Fruit fly (Drosophila melanogaster): ENCODE data around the gene CG8188.

CG8188 gene

dm6 chrX:17713740-17714135, 10.9 kb upstream of the CG8188 start (continued):
- TF ChIP-seq CG16813 (GFP tag; IDR thresholded peaks at IDR 0.05; ENCODE audit: partially characterized antibody), result no peak
- TF ChIP-seq MBD-R2 (GFP tag; IDR thresholded peaks at IDR 0.05), result peak; percentile 63
- peak; percentile 52; the same call in 1 of the 3 replicates for TF ChIP-seq sr (GFP tag; IDR thresholded peaks at IDR 0.05)
- TF ChIP-seq Doc3 (GFP tag; IDR thresholded peaks at IDR 0.05; ENCODE audit: partially characterized antibody), result no peak
- no peak for TF ChIP-seq CG8290 (GFP tag; optimal IDR thresholded peaks at IDR 0.05)
- peak in 1 of 2 experiments; percentile 90 for TF ChIP-seq CG8290 (tag; optimal IDR thresholded peaks at IDR 0.05)
- no peak for TF ChIP-seq Opbp (GFP tag; IDR thresholded peaks at IDR 0.05; ENCODE audit: partially characterized antibody)
- no peak for TF ChIP-seq CG10565 (GFP tag; optimal IDR thresholded peaks at IDR 0.05)
- peak; percentile 42 for TF ChIP-seq CG6813 (GFP tag; optimal IDR thresholded peaks at IDR 0.05)
- peak; percentile 16 for TF ChIP-seq cato (GFP tag; optimal IDR thresholded peaks at IDR 0.05; ENCODE audit: borderline replicate concordance)
- no peak for TF ChIP-seq cad (GFP tag; optimal IDR thresholded peaks at IDR 0.05)
- TF ChIP-seq CG9876 (GFP tag; optimal IDR thresholded peaks at IDR 0.05), result peak; percentile 58
- TF ChIP-seq salm (tag; optimal IDR thresholded peaks at IDR 0.05), result peak; percentile 15
- peak; percentile 46 for TF ChIP-seq CG17829 (tag; optimal IDR thresholded peaks at IDR 0.05)
- TF ChIP-seq crc (GFP tag; optimal IDR thresholded peaks at IDR 0.05), result peak; percentile 48
- no peak for TF ChIP-seq Dip2 (GFP tag; IDR thresholded peaks at IDR 0.05)
- no peak for TF ChIP-seq eyg (GFP tag; optimal IDR thresholded peaks at IDR 0.05)
- no peak for TF ChIP-seq knrl (GFP tag; IDR thresholded peaks at IDR 0.05; ENCODE audit: partially characterized antibody)
- peak; percentile 16 for TF ChIP-seq CG4854 (GFP tag; optimal IDR thresholded peaks at IDR 0.05)
- TF ChIP-seq mirr (GFP tag; optimal IDR thresholded peaks at IDR 0.05), result peak; percentile 70
- peak; percentile 86 for TF ChIP-seq dysf (GFP tag; IDR thresholded peaks at IDR 0.05)
- TF ChIP-seq pb (GFP tag; optimal IDR thresholded peaks at IDR 0.05), result peak; percentile 42
- peak; percentile 80 for TF ChIP-seq ase (GFP tag; IDR thresholded peaks at IDR 0.05)
- peak; percentile 72 for TF ChIP-seq NFAT (GFP tag; IDR thresholded peaks at IDR 0.05)
- peak; percentile 86 for TF ChIP-seq Awh (GFP tag; IDR thresholded peaks at IDR 0.05)
- TF ChIP-seq bab2 (GFP tag; optimal IDR thresholded peaks at IDR 0.05), result peak; percentile 71
- TF ChIP-seq CG3281 (GFP tag; optimal IDR thresholded peaks at IDR 0.05), result no peak
- TF ChIP-seq CG12071 (GFP tag; optimal IDR thresholded peaks at IDR 0.05), result peak; percentile 73
- TF ChIP-seq cwo (GFP tag; optimal IDR thresholded peaks at IDR 0.05), result peak; percentile 58
- TF ChIP-seq CG9437 (GFP tag; optimal IDR thresholded peaks at IDR 0.05), result peak; percentile 52
- peak; percentile 83 for TF ChIP-seq row (GFP tag; IDR thresholded peaks at IDR 0.05)
- TF ChIP-seq Dp (GFP tag; optimal IDR thresholded peaks at IDR 0.05), result no peak
- TF ChIP-seq fd3F (GFP tag; optimal IDR thresholded peaks at IDR 0.05), result peak; percentile 33
- peak; percentile 48 for TF ChIP-seq Hr3 (GFP tag; optimal IDR thresholded peaks at IDR 0.05)
- TF ChIP-seq slp2 (GFP tag; optimal IDR thresholded peaks at IDR 0.05), result peak; percentile 47
- no peak for TF ChIP-seq Hmx (GFP tag; optimal IDR thresholded peaks at IDR 0.05)
- TF ChIP-seq CG4404 (GFP tag; IDR thresholded peaks at IDR 0.05), result peak; percentile 31; the same call in 1 of the 2 replicates
- TF ChIP-seq Bgb (GFP tag; IDR thresholded peaks at IDR 0.05; ENCODE audit: partially characterized antibody), result no peak
- TF ChIP-seq NC2α (GFP tag; optimal IDR thresholded peaks at IDR 0.05), result peak; percentile 39
- peak; percentile 71 for TF ChIP-seq unpg (GFP tag; optimal IDR thresholded peaks at IDR 0.05)
- no peak for TF ChIP-seq unc-4 (GFP tag; IDR thresholded peaks at IDR 0.05; ENCODE audit: partially characterized antibody)
- TF ChIP-seq CG4424 (GFP tag; optimal IDR thresholded peaks at IDR 0.05), result peak; percentile 69
- TF ChIP-seq CG2129 (GFP tag; IDR thresholded peaks at IDR 0.05; ENCODE audit: partially characterized antibody), result no peak
- TF ChIP-seq sna (GFP tag; IDR thresholded peaks at IDR 0.05; ENCODE audit: partially characterized antibody), result no peak
- TF ChIP-seq bowl (GFP tag; IDR thresholded peaks at IDR 0.05), result peak; percentile 38; the same call in 1 of the 2 replicates
- TF ChIP-seq CG13894 (tag; optimal IDR thresholded peaks at IDR 0.05), result peak; percentile 47
- peak; percentile 77 for TF ChIP-seq CG17359 (tag; optimal IDR thresholded peaks at IDR 0.05)
- TF ChIP-seq Ravus (GFP tag; IDR thresholded peaks at IDR 0.05), result peak; percentile 58
- peak; percentile 28 for TF ChIP-seq Meics (GFP tag; optimal IDR thresholded peaks at IDR 0.05)
- TF ChIP-seq CG34376 (GFP tag; optimal IDR thresholded peaks at IDR 0.05), result no peak
- no peak for TF ChIP-seq sd (tag; optimal IDR thresholded peaks at IDR 0.05)
